Worm (Caenorhabditis elegans) whole organism, L1 larva: ENCODE results near the gene fbxa-12.

Experiments used
- C04F5.9 ChIP-seq: sonication (generic microtip); optimal IDR thresholded peaks from 2 replicates; lab custom pipeline; 2016; ENCODE audit warnings: missing genetic modification characterization, missing compliant biosample characterization
- C34B4.2 ChIP-seq: sonication (generic microtip); optimal IDR thresholded peaks from 2 replicates; lab custom pipeline; 2017; ENCODE audit warnings: mild to moderate bottlenecking, missing genetic modification characterization, missing compliant biosample characterization
- F16B12.6 ChIP-seq: fragments of 150-350 bp; optimal IDR thresholded peaks from 2 replicates; lab custom pipeline; 2014; ENCODE audit warnings: missing biosample characterization, missing genetic modification characterization
- Y116A8C.19 ChIP-seq: sonication (generic microtip); optimal IDR thresholded peaks from 2 replicates; lab custom pipeline; 2016; ENCODE audit warnings: missing compliant biosample characterization, missing genetic modification characterization, borderline replicate concordance
- alr-1 ChIP-seq: fragments of 200-800 bp; sonication (Bioruptor generic); optimal IDR thresholded peaks from 2 replicates; lab custom pipeline; 2018; ENCODE audit warnings: borderline replicate concordance, mild to moderate bottlenecking, missing genetic modification characterization, missing compliant biosample characterization
- aly-2 ChIP-seq: fragments of 150-350 bp; optimal IDR thresholded peaks from 2 replicates; lab custom pipeline; 2014; ENCODE audit warnings: missing biosample characterization, missing genetic modification characterization
- ama-1 ChIP-seq: fragments of 150-350 bp; optimal IDR thresholded peaks from 2 replicates; lab custom pipeline; 2014
- blmp-1 ChIP-seq: fragments of 150-350 bp; optimal IDR thresholded peaks from 2 replicates; lab custom pipeline; 2014; ENCODE audit warnings: missing biosample characterization, missing genetic modification characterization
- ceh-8 ChIP-seq: fragments of 200-800 bp; sonication (Bioruptor generic); optimal IDR thresholded peaks from 2 replicates; lab custom pipeline; 2018; ENCODE audit warnings: mild to moderate bottlenecking, missing genetic modification characterization, moderate library complexity, missing compliant biosample characterization
- ceh-88 ChIP-seq: fragments of 200-800 bp; sonication (Bioruptor generic); IDR thresholded peaks from 2 replicates; pipeline ENCODE4 v1.3.6; 2022; ENCODE audit warnings: missing genetic modification characterization, missing compliant biosample characterization
- ceh-90 ChIP-seq: sonication (generic microtip); optimal IDR thresholded peaks from 2 replicates; lab custom pipeline; 2016; ENCODE audit warnings: missing genetic modification characterization, missing compliant biosample characterization
- ces-1 ChIP-seq: fragments of 150-350 bp; optimal IDR thresholded peaks from 2 replicates; lab custom pipeline; 2014; ENCODE audit warnings: missing biosample characterization, missing genetic modification reagents, missing genetic modification characterization
- dpl-1 ChIP-seq, 3 experiments: fragments of 150-350 bp in 2 of 3; sonication (generic microtip) in 1 of 3; optimal IDR thresholded peaks; 2 replicates each; lab custom pipeline; 2014 to 2017; ENCODE audit warnings: missing biosample characterization in 3 of 3, missing genetic modification characterization in 3 of 3, missing genetic modification reagents in 3 of 3
- elt-3 ChIP-seq, 6 experiments: fragments of 150-350 bp in 1 of 6; sonication (generic microtip); optimal IDR thresholded peaks; 2 replicates each; lab custom pipeline; 2017 to 2018; ENCODE audit warnings: missing biosample characterization in 6 of 6, missing genetic modification characterization in 6 of 6, inconsistent platforms in 1 of 6
- ets-5 ChIP-seq: fragments of 200-800 bp; sonication (Bioruptor generic); IDR thresholded peaks from 2 replicates; pipeline ENCODE4 v1.3.6; 2022; ENCODE audit warnings: missing genetic modification characterization, missing compliant biosample characterization
- fkh-10 ChIP-seq: sonication (generic microtip); optimal IDR thresholded peaks from 2 replicates; lab custom pipeline; 2017; ENCODE audit warnings: missing biosample characterization, missing genetic modification reagents, missing genetic modification characterization
- fkh-4 ChIP-seq: sonication (generic microtip); optimal IDR thresholded peaks from 2 replicates; lab custom pipeline; 2016; ENCODE audit warnings: missing compliant biosample characterization, missing genetic modification characterization, borderline replicate concordance
- grh-1 ChIP-seq: fragments of 200-800 bp; sonication (Bioruptor generic); IDR thresholded peaks from 2 replicates; pipeline ENCODE4 v1.3.6; 2022; ENCODE audit warnings: missing genetic modification reagents, missing genetic modification characterization, missing compliant biosample characterization
- hlh-4 ChIP-seq: sonication (generic microtip); optimal IDR thresholded peaks from 2 replicates; lab custom pipeline; 2016; ENCODE audit warnings: mild to moderate bottlenecking, missing genetic modification characterization, missing compliant biosample characterization
- hpl-2 ChIP-seq: fragments of 150-350 bp; optimal IDR thresholded peaks from 2 replicates; lab custom pipeline; 2014; ENCODE audit warnings: missing biosample characterization, missing genetic modification reagents, missing genetic modification characterization
- lin-13 ChIP-seq: fragments of 150-350 bp; optimal IDR thresholded peaks from 2 replicates; lab custom pipeline; 2014; ENCODE audit warnings: missing biosample characterization, missing genetic modification reagents, missing genetic modification characterization
- lin-14 ChIP-seq: fragments of 200-800 bp; sonication (Bioruptor generic); optimal IDR thresholded peaks from 2 replicates; lab custom pipeline; 2018; ENCODE audit warnings: mild to moderate bottlenecking, missing genetic modification characterization, moderate library complexity, missing compliant biosample characterization
- lin-15B ChIP-seq: fragments of 150-350 bp; sonication (generic microtip); optimal IDR thresholded peaks from 3 replicates; lab custom pipeline; 2014; ENCODE audit warnings: missing biosample characterization, missing genetic modification characterization
- lir-3 ChIP-seq: sonication (generic microtip); optimal IDR thresholded peaks from 2 replicates; lab custom pipeline; 2016; ENCODE audit warnings: mild to moderate bottlenecking, missing genetic modification characterization, moderate library complexity, missing compliant biosample characterization; ENCODE audit not compliant: poor library complexity
- lsy-2 ChIP-seq, 2 experiments: fragments of 150-350 bp; optimal IDR thresholded peaks; 2 replicates each; lab custom pipeline; 2014; ENCODE audit warnings: missing biosample characterization in 2 of 2, missing genetic modification characterization in 2 of 2
- mep-1 ChIP-seq: fragments of 150-350 bp; optimal IDR thresholded peaks from 2 replicates; lab custom pipeline; 2014; ENCODE audit warnings: missing biosample characterization, missing genetic modification characterization
- nhr-11 ChIP-seq: fragments of 150-350 bp; optimal IDR thresholded peaks from 2 replicates; lab custom pipeline; 2014; ENCODE audit warnings: missing biosample characterization, missing genetic modification characterization
- nhr-19 ChIP-seq: fragments of 200-800 bp; sonication (Bioruptor generic); conservative IDR thresholded peaks from 2 replicates; pipeline ENCODE4 v1.3.6; 2022; ENCODE audit warnings: missing genetic modification characterization, missing compliant biosample characterization
- nhr-28 ChIP-seq: fragments of 150-350 bp; optimal IDR thresholded peaks from 2 replicates; lab custom pipeline; 2014; ENCODE audit warnings: missing biosample characterization, missing genetic modification characterization
- nhr-71 ChIP-seq: sonication (generic microtip); optimal IDR thresholded peaks from 2 replicates; lab custom pipeline; 2016; ENCODE audit warnings: mild to moderate bottlenecking, missing genetic modification characterization, moderate library complexity, missing compliant biosample characterization
- nhr-76 ChIP-seq: sonication (generic microtip); optimal IDR thresholded peaks from 2 replicates; lab custom pipeline; 2017; ENCODE audit warnings: missing biosample characterization, missing genetic modification characterization
- nhr-90 ChIP-seq: sonication (generic microtip); optimal IDR thresholded peaks from 2 replicates; lab custom pipeline; 2016; ENCODE audit warnings: mild to moderate bottlenecking, missing genetic modification characterization, missing compliant biosample characterization; ENCODE audit not compliant: poor library complexity
- pag-3 ChIP-seq: sonication (generic microtip); optimal IDR thresholded peaks from 2 replicates; lab custom pipeline; 2017; ENCODE audit warnings: missing genetic modification characterization, mild to moderate bottlenecking, missing compliant biosample characterization, antibody characterized with exemption, borderline replicate concordance; ENCODE audit not compliant: insufficient read depth
- pqm-1 ChIP-seq: sonication (generic microtip); optimal IDR thresholded peaks from 3 replicates; lab custom pipeline; 2017; ENCODE audit warnings: missing biosample characterization, missing genetic modification characterization
- snpc-4 ChIP-seq: fragments of 150-350 bp; optimal IDR thresholded peaks from 2 replicates; lab custom pipeline; 2014; ENCODE audit warnings: missing biosample characterization, missing genetic modification characterization
- snu-23 ChIP-seq: sonication (generic microtip); optimal IDR thresholded peaks from 2 replicates; lab custom pipeline; 2016; ENCODE audit warnings: missing genetic modification characterization, missing compliant biosample characterization
- sptf-1 ChIP-seq: fragments of 150-350 bp; optimal IDR thresholded peaks from 2 replicates; lab custom pipeline; 2014; ENCODE audit warnings: missing biosample characterization, missing genetic modification characterization
- sup-37 ChIP-seq: fragments of 200-800 bp; sonication (Bioruptor generic); optimal IDR thresholded peaks from 2 replicates; lab custom pipeline; 2018; ENCODE audit warnings: mild to moderate bottlenecking, missing genetic modification characterization, missing compliant biosample characterization
- tbx-2 ChIP-seq: sonication (generic microtip); optimal IDR thresholded peaks from 2 replicates; lab custom pipeline; 2016; ENCODE audit warnings: missing genetic modification characterization, missing compliant biosample characterization
- tlp-1 ChIP-seq: fragments of 150-350 bp; optimal IDR thresholded peaks from 2 replicates; lab custom pipeline; 2014; ENCODE audit warnings: missing biosample characterization, missing genetic modification characterization
- unc-86 ChIP-seq: sonication (generic microtip); optimal IDR thresholded peaks from 2 replicates; lab custom pipeline; 2016; ENCODE audit warnings: missing genetic modification characterization, missing compliant biosample characterization
- unc-98 ChIP-seq: fragments of 200-800 bp; sonication (Bioruptor generic); IDR thresholded peaks from 2 replicates; pipeline ENCODE4 v1.3.6; 2022; ENCODE audit warnings: missing genetic modification characterization, missing compliant biosample characterization
- vab-15 ChIP-seq: sonication (generic microtip); optimal IDR thresholded peaks from 2 replicates; lab custom pipeline; 2017; ENCODE audit warnings: missing genotype, mild to moderate bottlenecking, missing genetic modification characterization, missing compliant biosample characterization
- xbp-1 ChIP-seq: sonication (generic microtip); optimal IDR thresholded peaks from 2 replicates; lab custom pipeline; 2016; ENCODE audit warnings: missing genetic modification characterization, missing compliant biosample characterization
- zip-4 ChIP-seq: fragments of 200-800 bp; sonication (Bioruptor generic); optimal IDR thresholded peaks from 2 replicates; lab custom pipeline; 2018; ENCODE audit warnings: mild to moderate bottlenecking, missing genetic modification characterization, moderate library complexity, missing compliant biosample characterization
- ztf-4 ChIP-seq: fragments of 150-350 bp; optimal IDR thresholded peaks from 2 replicates; lab custom pipeline; 2014; ENCODE audit warnings: missing biosample characterization, missing genetic modification characterization

Gene fbxa-12

ce11 chrIII:2219408-2219807 lies at the start of gene fbxa-12:
Gene fbxa-12, plus strand, starts transcription at chrIII:2219708.
- TF ChIP-seq lin-13 (GFP tag; lab: Kevin White, UChicago) (no peak), pag-3 (tag; lab: Kevin White, UChicago) (no peak), fkh-10 (GFP tag; lab: Kevin White, UChicago) (no peak), xbp-1 (tag; lab: Kevin White, UChicago) (no peak), nhr-90 (tag; lab: Kevin White, UChicago) (no peak), mep-1 (tag; lab: Kevin White, UChicago) (no peak), ets-5 (no peak), nhr-76 (tag; lab: Kevin White, UChicago) (no peak), ama-1 (lab: Kevin White, UChicago) (no peak), nhr-28 (tag; lab: Kevin White, UChicago) (no peak), zip-4 (GFP tag; lab: Kevin White, UChicago) (no peak), unc-86 (tag; lab: Kevin White, UChicago) (no peak)

DNA sequence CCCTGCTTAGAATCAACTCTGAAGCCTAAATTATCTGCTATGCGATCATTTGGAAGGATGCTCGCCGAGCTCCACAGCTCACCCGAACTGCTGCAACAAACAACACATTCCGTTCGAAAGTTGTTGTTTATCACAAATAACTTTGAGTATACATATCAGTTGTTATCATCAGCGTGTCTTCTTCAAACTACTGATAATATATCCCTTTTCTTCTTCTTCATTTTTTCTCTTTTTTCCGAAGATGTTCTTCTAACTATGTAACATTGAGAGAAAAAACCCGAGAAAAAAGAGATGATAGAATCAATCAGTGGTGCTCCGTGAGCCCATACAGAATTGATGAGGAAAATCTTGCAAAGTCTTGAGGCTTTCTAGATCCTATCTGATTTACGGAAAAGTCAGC lies 49.0 kb upstream of the fbxa-12 start:
- TF ChIP-seq lsy-2 (tag; optimal IDR thresholded peaks at IDR 0.05; lab: Kevin White, UChicago): peak; percentile 7 to 32
- TF ChIP-seq elt-3 (tag; optimal IDR thresholded peaks at IDR 0.05; lab: Kevin White, UChicago): peak in 2 of 6 experiments; percentile 9 to 30
- no peak for TF ChIP-seq sup-37 (GFP tag; lab: Kevin White, UChicago)
- peak; percentile 17 for TF ChIP-seq mep-1 (tag; lab: Kevin White, UChicago)
- TF ChIP-seq F16B12.6 (tag; lab: Kevin White, UChicago): no peak
- peak; percentile 22 for TF ChIP-seq snu-23
- peak; percentile 80 for TF ChIP-seq lin-14 (GFP tag; lab: Kevin White, UChicago)
- TF ChIP-seq blmp-1 (tag; lab: Kevin White, UChicago): peak; percentile 25

DNA sequence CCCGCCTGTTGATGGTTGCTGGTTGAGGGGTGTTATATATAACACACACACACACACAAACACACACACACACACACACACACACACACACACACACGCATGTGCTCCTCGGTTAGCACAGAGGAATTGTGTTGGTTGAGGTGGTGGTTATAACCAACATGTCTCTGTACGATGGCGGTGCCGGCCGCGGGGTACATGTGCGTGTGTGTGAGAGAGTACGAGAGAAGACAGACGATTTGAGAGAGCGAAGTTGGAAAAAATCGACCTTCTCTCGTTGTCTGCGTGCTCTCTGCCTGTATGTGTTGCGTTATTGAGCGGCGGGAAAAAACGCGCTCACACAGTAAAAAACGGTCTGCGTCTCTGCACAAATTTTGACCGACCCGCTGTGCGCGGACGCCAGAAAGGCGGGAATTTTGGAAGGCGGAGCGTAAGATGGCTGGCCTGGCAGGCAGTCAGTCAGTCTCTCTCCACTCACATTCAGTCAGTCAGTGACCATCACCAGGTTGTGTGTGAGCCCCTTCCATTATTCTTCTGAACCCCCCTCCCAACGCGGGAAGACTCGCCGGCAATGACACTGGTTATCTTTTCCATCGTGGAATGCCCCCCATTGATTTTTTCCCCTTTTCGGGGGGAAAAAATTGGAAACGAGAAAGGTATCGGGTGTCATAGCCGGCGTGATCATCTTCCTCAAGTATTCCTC lies 47.5 kb upstream of the fbxa-12 start:
- no peak for TF ChIP-seq ceh-90 (tag; lab: Kevin White, UChicago)
- TF ChIP-seq snu-23: peak; percentile 93
- TF ChIP-seq ceh-88: peak; percentile 13; the same call in 1 of the 2 replicates
- TF ChIP-seq sptf-1 (tag; lab: Kevin White, UChicago): no peak
- TF ChIP-seq nhr-11: no peak
- peak; percentile 69 for TF ChIP-seq hpl-2 (GFP tag; lab: Kevin White, UChicago)
- no peak for TF ChIP-seq tlp-1 (tag; lab: Kevin White, UChicago)
- peak; percentile 30 for TF ChIP-seq snpc-4 (tag; lab: Kevin White, UChicago)
- TF ChIP-seq ama-1 (lab: Kevin White, UChicago): peak; percentile 76
- peak; percentile 78 for TF ChIP-seq tbx-2 (tag; lab: Kevin White, UChicago)
- TF ChIP-seq sup-37 (GFP tag; lab: Kevin White, UChicago): peak; percentile 34
- TF ChIP-seq ets-5: no peak
- peak; percentile 17 for TF ChIP-seq F16B12.6 (tag; lab: Kevin White, UChicago)
- peak; percentile 47 for TF ChIP-seq aly-2 (tag; lab: Kevin White, UChicago)
- TF ChIP-seq lin-15B (tag; lab: Kevin White, UChicago): no peak
- peak; percentile 21 for TF ChIP-seq pag-3 (tag; lab: Kevin White, UChicago)
- no peak for TF ChIP-seq unc-86 (tag; lab: Kevin White, UChicago)
- peak; percentile 43 for TF ChIP-seq ztf-4 (tag; lab: Kevin White, UChicago)
- TF ChIP-seq grh-1: no peak
- TF ChIP-seq pqm-1: no peak
- no peak for TF ChIP-seq fkh-4
- peak; percentile 64 to 77 (median 66) for TF ChIP-seq dpl-1 (GFP tag; optimal IDR thresholded peaks at IDR 0.05; lab: Kevin White, UChicago)
- peak in 2 of 6 experiments; percentile 61 to 73 for TF ChIP-seq elt-3 (tag; optimal IDR thresholded peaks at IDR 0.05; lab: Kevin White, UChicago)
- TF ChIP-seq vab-15 (tag; lab: Kevin White, UChicago): no peak
- TF ChIP-seq C34B4.2 (tag; lab: Kevin White, UChicago): no peak
- peak; percentile 93 for TF ChIP-seq nhr-71 (tag; lab: Kevin White, UChicago)
- peak; percentile 65 for TF ChIP-seq blmp-1 (tag; lab: Kevin White, UChicago)
- TF ChIP-seq nhr-19 (GFP tag; lab: Robert Waterston, UW): peak; percentile 79
- no peak for TF ChIP-seq alr-1
- TF ChIP-seq ces-1: no peak
- TF ChIP-seq hlh-4 (tag; lab: Kevin White, UChicago): no peak
- no peak for TF ChIP-seq Y116A8C.19
- peak; percentile 43; the same call in 1 of the 2 replicates for TF ChIP-seq unc-98 (GFP tag; lab: Robert Waterston, UW)
- TF ChIP-seq lir-3 (tag; lab: Kevin White, UChicago): no peak
- peak; percentile 34 for TF ChIP-seq C04F5.9
- no peak for TF ChIP-seq ceh-8 (GFP tag; lab: Kevin White, UChicago)
